Comparison of ENCODE assay signal across 1 worm cellular context in the genomic region with DNA sequence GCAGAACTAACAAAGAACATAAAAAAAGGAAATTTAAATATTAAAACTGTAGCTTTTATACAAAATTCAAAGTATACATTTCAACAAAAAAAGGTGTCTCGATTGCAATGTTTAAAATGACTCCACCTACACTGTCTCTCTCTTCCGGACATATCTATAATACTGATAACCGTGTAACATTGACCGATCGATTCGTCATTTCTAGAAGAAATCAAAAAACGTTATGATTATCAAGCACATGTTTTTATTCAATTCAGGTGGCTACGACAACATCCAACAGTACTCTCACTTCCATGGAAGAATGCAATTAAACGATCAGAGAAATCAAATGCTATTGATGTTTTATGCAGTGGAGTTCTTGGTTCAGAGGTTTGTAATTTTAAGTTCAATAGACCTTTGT.
A peak's percentile ranks its signal among the peaks of the same experiment; 100 is the strongest.
TF ChIP-seq lines count a peak whose summit lies in the region.

No protein-coding gene starts in this region.

TF ChIP-seq in whole organism, L4 larva, 104 proteins besides CTCF, POLR2A, EP300 and RAD21 (continued from another document):
- no peak for TF ChIP-seq lin-39 (tag; optimal IDR thresholded peaks at IDR 0.05; lab: Kevin White, UChicago)
- peak; percentile 38; the same call in 1 of the 2 replicates for TF ChIP-seq dmd-6 (GFP tag; IDR thresholded peaks at IDR 0.05; lab: Robert Waterston, UW)
- no peak for TF ChIP-seq lir-3 (tag; optimal IDR thresholded peaks at IDR 0.05; lab: Kevin White, UChicago)
- TF ChIP-seq lin-38 (GFP tag; IDR thresholded peaks at IDR 0.05; lab: Robert Waterston, UW): no peak
- no peak for TF ChIP-seq lsy-2 (tag; optimal IDR thresholded peaks at IDR 0.05; lab: Kevin White, UChicago)
- TF ChIP-seq R02D3.7 (tag; optimal IDR thresholded peaks at IDR 0.05; lab: Kevin White, UChicago): no peak
- TF ChIP-seq Y105C5A.15 (GFP tag; IDR thresholded peaks at IDR 0.05; lab: Robert Waterston, UW): no peak
- no peak for TF ChIP-seq dmd-9 (GFP tag; IDR thresholded peaks at IDR 0.05; lab: Robert Waterston, UW)
- TF ChIP-seq F37D6.2 (tag; optimal IDR thresholded peaks at IDR 0.05; lab: Kevin White, UChicago): no peak
- TF ChIP-seq daf-16 (GFP tag; optimal IDR thresholded peaks at IDR 0.05; lab: Kevin White, UChicago): no peak
- TF ChIP-seq daf-16 (tag; optimal IDR thresholded peaks at IDR 0.05; lab: Kevin White, UChicago): peak; percentile 73
- TF ChIP-seq fos-1 (tag; optimal IDR thresholded peaks at IDR 0.05; lab: Kevin White, UChicago): no peak
- peak; percentile 28 for TF ChIP-seq T20F7.1 (GFP tag; optimal IDR thresholded peaks at IDR 0.05; lab: Kevin White, UChicago)
- no peak for TF ChIP-seq nhr-77 (tag; optimal IDR thresholded peaks at IDR 0.05; lab: Kevin White, UChicago)
- TF ChIP-seq lin-29 (GFP tag; IDR thresholded peaks at IDR 0.05; lab: Robert Waterston, UW): no peak
- no peak for TF ChIP-seq nhr-25 (tag; optimal IDR thresholded peaks at IDR 0.05; lab: Kevin White, UChicago; ENCODE audit: borderline replicate concordance, insufficient read depth)
- no peak for TF ChIP-seq rbr-2 (tag; optimal IDR thresholded peaks at IDR 0.05; lab: Kevin White, UChicago)
- TF ChIP-seq mdt-29 (GFP tag; IDR thresholded peaks at IDR 0.05; lab: Robert Waterston, UW): no peak
- TF ChIP-seq spr-1 (tag; optimal IDR thresholded peaks at IDR 0.05; lab: Kevin White, UChicago): no peak
- no peak for TF ChIP-seq mdl-1 (tag; optimal IDR thresholded peaks at IDR 0.05; lab: Kevin White, UChicago)
- TF ChIP-seq ama-1 (optimal IDR thresholded peaks at IDR 0.05; lab: Kevin White, UChicago): no peak
- no peak for TF ChIP-seq mep-1 (tag; optimal IDR thresholded peaks at IDR 0.05; lab: Kevin White, UChicago)
- TF ChIP-seq nhr-102 (tag; optimal IDR thresholded peaks at IDR 0.05; lab: Kevin White, UChicago): no peak
- no peak for TF ChIP-seq daf-8 (GFP tag; IDR thresholded peaks at IDR 0.05; lab: Robert Waterston, UW)
- no peak for TF ChIP-seq madf-5 (GFP tag; IDR thresholded peaks at IDR 0.05; lab: Robert Waterston, UW)
- TF ChIP-seq ces-1 (GFP tag; optimal IDR thresholded peaks at IDR 0.05; lab: Kevin White, UChicago): no peak
- no peak for TF ChIP-seq fkh-10 (GFP tag; optimal IDR thresholded peaks at IDR 0.05; lab: Kevin White, UChicago)
- no peak for TF ChIP-seq aha-1 (tag; lab: Kevin White, UChicago)
- TF ChIP-seq nhr-6 (tag; optimal IDR thresholded peaks at IDR 0.05; lab: Kevin White, UChicago): no peak
- TF ChIP-seq F26F4.8 (GFP tag; conservative IDR thresholded peaks at IDR 0.05; lab: Robert Waterston, UW): no peak
- TF ChIP-seq hlh-30 (tag; optimal IDR thresholded peaks at IDR 0.05; lab: Kevin White, UChicago; ENCODE audit: insufficient read depth): peak; percentile 19
